Worm (Caenorhabditis elegans): Measurements from ENCODE around the gene slt-1.

slt-1 gene

DNA sequence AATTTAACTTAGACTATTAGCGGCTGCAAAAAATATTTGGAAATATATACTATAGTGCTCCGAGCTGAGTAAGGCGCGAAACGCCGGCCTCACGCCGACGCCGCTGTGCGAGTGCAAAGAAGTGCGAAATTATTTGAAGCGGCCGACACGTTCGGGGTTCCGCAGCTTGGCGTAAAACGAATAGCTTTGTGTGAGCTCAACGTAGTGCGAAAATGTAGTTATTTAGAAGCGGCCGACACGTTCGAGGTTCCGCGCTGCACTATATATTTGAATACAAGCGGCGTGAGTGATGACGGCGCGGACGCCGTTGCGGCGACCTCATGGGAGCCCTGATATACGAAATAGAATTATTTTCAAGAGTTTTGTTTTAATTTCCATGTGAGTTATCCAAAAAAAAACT, 12.2 kb upstream of the slt-1 start:
- TF ChIP-seq snpc-4 (tag; optimal IDR thresholded peaks at IDR 0.05), result peak; percentile 65
- no peak for TF ChIP-seq pqm-1 (tag; optimal IDR thresholded peaks at IDR 0.05)

DNA sequence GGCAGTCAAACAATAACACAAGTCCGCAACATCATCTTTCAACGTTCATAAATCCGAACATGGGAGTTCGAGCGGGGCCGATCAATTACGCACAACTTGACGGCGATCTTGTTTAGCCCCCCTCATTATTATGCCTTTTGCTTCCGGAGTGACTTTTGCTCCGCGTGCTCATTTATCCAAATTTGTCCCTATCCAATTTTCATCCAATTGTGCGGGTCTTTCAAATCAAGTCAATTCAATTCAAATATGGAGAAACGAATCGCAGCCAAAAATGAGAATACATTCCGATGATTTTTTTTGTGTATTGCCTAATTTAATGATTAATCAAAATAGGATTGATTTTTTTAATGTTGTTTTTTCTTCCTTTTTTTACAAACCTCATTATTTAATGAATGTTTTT, 11.7 kb upstream of the slt-1 start:
- TF ChIP-seq lin-13 (GFP tag; optimal IDR thresholded peaks at IDR 0.05), result no peak
- TF ChIP-seq vab-15 (tag; optimal IDR thresholded peaks at IDR 0.05), result no peak
- no peak for TF ChIP-seq lsy-2 (tag; optimal IDR thresholded peaks at IDR 0.05)
- no peak for TF ChIP-seq hlh-4 (tag; optimal IDR thresholded peaks at IDR 0.05)
- TF ChIP-seq nhr-71 (tag; optimal IDR thresholded peaks at IDR 0.05), result no peak
- TF ChIP-seq mep-1 (tag; optimal IDR thresholded peaks at IDR 0.05), result no peak
- TF ChIP-seq ceh-88 (GFP tag; IDR thresholded peaks at IDR 0.05), result no peak
- TF ChIP-seq mdl-1 (tag; optimal IDR thresholded peaks at IDR 0.05), result no peak
- no peak for TF ChIP-seq tlp-1 (tag; optimal IDR thresholded peaks at IDR 0.05)

DNA sequence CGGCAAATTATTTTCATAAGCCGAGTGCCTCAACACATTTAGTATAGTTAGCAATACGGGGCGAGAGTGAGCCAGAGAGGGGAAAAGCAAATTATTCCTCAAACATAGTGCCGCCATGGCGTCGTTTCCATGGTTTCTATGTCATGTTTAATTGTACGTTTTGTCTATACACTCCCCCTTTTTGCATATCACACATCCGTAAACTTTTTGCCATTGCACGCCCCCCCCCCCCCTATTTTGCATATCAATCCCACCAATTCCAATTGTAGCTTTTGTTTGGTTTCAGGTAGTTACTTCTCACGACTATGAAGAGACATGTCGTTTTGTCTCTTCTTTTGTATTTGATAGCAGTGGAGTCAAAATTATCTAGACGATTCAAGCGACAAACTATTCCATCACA, 10.1 kb upstream of the slt-1 start, which contains the start of gene C26G2.2:
Gene C26G2.2, plus strand, starts transcription at position 301 of the 400 bp plus-strand sequence.
- TF ChIP-seq fkh-8 (tag; optimal IDR thresholded peaks at IDR 0.05), result peak; percentile 4
- TF ChIP-seq egl-13 (tag; optimal IDR thresholded peaks at IDR 0.05), result no peak

DNA sequence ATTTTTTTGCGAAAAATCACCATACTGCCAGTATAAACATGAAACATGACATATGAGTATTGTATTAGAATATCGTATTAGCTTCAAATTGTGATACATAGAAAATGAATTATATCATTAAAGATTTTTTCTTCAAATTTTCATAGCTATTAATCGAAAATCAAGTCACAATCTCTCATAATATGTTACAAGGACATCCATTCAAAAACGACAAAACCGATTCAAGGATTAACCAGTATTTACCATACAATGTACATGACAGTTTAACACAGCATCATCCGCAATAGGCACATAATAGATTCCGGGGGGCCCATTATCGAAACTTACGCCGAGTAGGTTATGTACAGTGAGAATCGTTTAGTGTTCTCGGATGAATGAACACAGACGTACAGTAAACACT, 2.8 kb upstream of the slt-1 start:
- TF ChIP-seq efl-1 (optimal IDR thresholded peaks at IDR 0.05), result no peak
- peak in 1 of 2 experiments; percentile 81 for TF ChIP-seq efl-1 (GFP tag; optimal IDR thresholded peaks at IDR 0.05 in 1 of 2)
- TF ChIP-seq nhr-85 (tag), result peak; percentile 26
- no peak for TF ChIP-seq hlh-17 (GFP tag; optimal IDR thresholded peaks at IDR 0.05; ENCODE audit: borderline replicate concordance)
- TF ChIP-seq mef-2 (tag; optimal IDR thresholded peaks at IDR 0.05), result no peak

DNA sequence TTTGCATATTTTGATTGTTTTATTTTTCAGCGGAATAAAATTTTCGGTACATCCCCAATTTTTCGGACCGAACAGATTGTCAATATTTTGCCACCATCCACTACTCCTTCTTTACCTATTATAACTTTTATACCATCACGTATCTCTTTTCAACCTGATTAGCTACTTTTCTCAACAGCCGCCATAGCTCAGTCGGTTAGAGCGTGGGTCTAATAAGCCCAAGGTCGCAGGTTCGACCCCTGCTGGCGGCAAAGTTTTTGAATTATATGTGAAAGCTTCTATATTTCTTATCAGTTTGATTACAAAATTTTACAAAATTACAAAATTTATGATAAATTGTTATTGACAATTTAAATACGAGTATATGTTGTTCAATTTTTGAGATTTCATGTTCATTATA, 4.9 kb downstream of the slt-1 start:
- TF ChIP-seq mab-9 (GFP tag; IDR thresholded peaks at IDR 0.05), result no peak
- no peak for TF ChIP-seq ceh-82 (tag; optimal IDR thresholded peaks at IDR 0.05)
- TF ChIP-seq nhr-12 (tag; optimal IDR thresholded peaks at IDR 0.05), result no peak
- no peak for TF ChIP-seq mdl-1 (tag; optimal IDR thresholded peaks at IDR 0.05)
- no peak for TF ChIP-seq fkh-4 (tag; optimal IDR thresholded peaks at IDR 0.05; ENCODE audit: borderline replicate concordance)
- TF ChIP-seq elt-2 (tag; optimal IDR thresholded peaks at IDR 0.05), result no peak
- no peak for TF ChIP-seq pax-3 (tag; optimal IDR thresholded peaks at IDR 0.05)
- TF ChIP-seq zip-4 (GFP tag; optimal IDR thresholded peaks at IDR 0.05), result no peak
- no peak for TF ChIP-seq fkh-10 (GFP tag; optimal IDR thresholded peaks at IDR 0.05)

DNA sequence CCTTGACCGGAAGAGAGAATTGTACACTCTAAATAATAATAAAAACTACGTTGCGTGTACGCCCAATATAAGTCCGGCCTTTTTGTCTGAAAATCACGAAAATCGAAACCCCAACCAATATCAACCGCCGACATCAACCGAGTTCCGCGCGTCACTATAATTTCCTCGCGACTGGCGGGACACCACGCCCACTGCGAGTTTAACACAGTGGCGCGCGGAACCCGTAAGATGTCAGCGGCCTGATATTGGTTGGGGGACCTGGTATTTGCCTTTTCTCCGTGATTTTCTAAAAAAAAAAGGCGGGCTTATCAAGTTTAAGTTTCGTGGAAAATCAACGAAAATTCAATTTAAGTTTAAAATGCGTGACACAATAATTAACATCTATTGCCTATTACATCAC, 6.3 kb downstream of the slt-1 start:
- TF ChIP-seq ceh-8 (GFP tag; optimal IDR thresholded peaks at IDR 0.05) (no peak), snpc-4 (tag; optimal IDR thresholded peaks at IDR 0.05) (peak; percentile 84), ztf-4 (tag; optimal IDR thresholded peaks at IDR 0.05) (no peak), nhr-76 (tag; optimal IDR thresholded peaks at IDR 0.05) (no peak), nhr-12 (tag; optimal IDR thresholded peaks at IDR 0.05) (no peak), efl-1 (optimal IDR thresholded peaks at IDR 0.05) (no peak), efl-1 (GFP tag; optimal IDR thresholded peaks at IDR 0.05 in 1 of 2) (peak in 1 of 2 experiments; percentile 6), hlh-17 (GFP tag; optimal IDR thresholded peaks at IDR 0.05; ENCODE audit: borderline replicate concordance) (no peak), rnt-1 (tag; optimal IDR thresholded peaks at IDR 0.05) (peak; percentile 10)

DNA sequence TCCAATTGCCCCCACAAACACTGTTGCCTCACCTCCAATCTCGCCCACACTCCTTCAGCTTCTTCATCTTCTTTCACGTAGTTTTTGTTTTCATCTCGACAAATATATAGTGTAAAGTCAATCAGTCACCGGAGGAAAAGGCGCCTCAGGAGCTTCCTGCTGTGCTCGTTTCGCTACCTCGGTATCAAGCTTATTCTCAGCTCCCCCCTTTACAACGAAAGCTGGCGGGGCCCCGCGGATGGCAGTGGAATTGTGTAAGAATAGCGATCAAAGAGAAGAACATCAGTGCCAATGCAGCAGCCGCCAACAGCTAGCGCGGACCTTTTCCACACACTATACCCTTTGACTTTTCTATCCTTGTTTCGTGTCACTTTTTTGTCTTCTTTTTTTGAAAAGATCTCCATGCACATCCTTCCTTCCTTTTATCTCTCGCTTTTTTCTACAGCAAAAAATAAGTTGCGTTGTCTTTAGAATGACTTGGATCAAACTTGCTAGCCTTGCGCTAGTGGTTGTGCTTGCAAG, 10.3 kb downstream of the slt-1 start, which contains the start of gene csq-1:
Gene csq-1, plus strand, starts transcription at position 472 of the 522 bp plus-strand sequence.
- no peak for TF ChIP-seq efl-1 (optimal IDR thresholded peaks at IDR 0.05)
- peak in 1 of 2 experiments; percentile 86 for TF ChIP-seq efl-1 (GFP tag; optimal IDR thresholded peaks at IDR 0.05 in 1 of 2)
- no peak for TF ChIP-seq C34B4.2 (tag; optimal IDR thresholded peaks at IDR 0.05)
- no peak for TF ChIP-seq sptf-1 (tag; optimal IDR thresholded peaks at IDR 0.05)
- no peak for TF ChIP-seq nhr-76 (tag; optimal IDR thresholded peaks at IDR 0.05)
- TF ChIP-seq ztf-11 (tag; optimal IDR thresholded peaks at IDR 0.05), result no peak
- TF ChIP-seq fkh-10 (GFP tag; optimal IDR thresholded peaks at IDR 0.05), result peak; percentile 31
- peak; percentile 30 for TF ChIP-seq nhr-19 (GFP tag; conservative IDR thresholded peaks at IDR 0.05)
- peak; percentile 82 for TF ChIP-seq lin-14 (GFP tag; optimal IDR thresholded peaks at IDR 0.05)
- no peak for TF ChIP-seq nhr-85 (tag)
- TF ChIP-seq snu-23 (GFP tag; optimal IDR thresholded peaks at IDR 0.05), result peak; percentile 22
- TF ChIP-seq elt-3 (tag; optimal IDR thresholded peaks at IDR 0.05), result no peak
- no peak for TF ChIP-seq ceh-82 (tag; optimal IDR thresholded peaks at IDR 0.05)
- peak; percentile 45 for TF ChIP-seq nhr-71 (tag; optimal IDR thresholded peaks at IDR 0.05)
- TF ChIP-seq mef-2 (tag; optimal IDR thresholded peaks at IDR 0.05), result no peak
- peak; percentile 89 for TF ChIP-seq pag-3 (tag; optimal IDR thresholded peaks at IDR 0.05; ENCODE audit: borderline replicate concordance, insufficient read depth)
- TF ChIP-seq rnt-1 (tag; optimal IDR thresholded peaks at IDR 0.05), result peak; percentile 59

Measured in whole organism, L1 larva.